Fruit fly (Drosophila melanogaster) whole organism, adult: ENCODE data around the gene CG34331.

Source experiments
- CG33017 ChIP-seq: fragments of 200-800 bp; sonication (Bioruptor generic); optimal IDR thresholded peaks from 2 replicates; lab custom pipeline; 2018; ENCODE audit warnings: missing biosample characterization, mild to moderate bottlenecking, missing genetic modification characterization, moderate library complexity
- CG7045 ChIP-seq: fragments of 200-800 bp; sonication (Bioruptor generic); optimal IDR thresholded peaks from 2 replicates; lab custom pipeline; 2017; ENCODE audit warnings: missing biosample characterization, mild to moderate bottlenecking, missing genetic modification characterization
- Clk ChIP-seq: fragments of 200-800 bp; sonication (Bioruptor generic); optimal IDR thresholded peaks from 2 replicates; lab custom pipeline; 2017; ENCODE audit warnings: missing biosample characterization, missing genetic modification characterization
- bab1 ChIP-seq: fragments of 200-800 bp; sonication (Bioruptor generic); optimal IDR thresholded peaks from 3 replicates; lab custom pipeline; 2019; ENCODE audit warnings: missing biosample characterization, mild to moderate bottlenecking, missing genetic modification characterization, moderate library complexity
- cnc ChIP-seq, 2 experiments: fragments of >200 bp; optimal IDR thresholded peaks; 2 replicates each; lab custom pipeline; 2017
- toe ChIP-seq: fragments of 200-800 bp; sonication (Bioruptor generic); optimal IDR thresholded peaks from 2 replicates; lab custom pipeline; 2016; ENCODE audit warnings: missing biosample characterization, missing genetic modification characterization

- no peak for TF ChIP-seq cnc (optimal IDR thresholded peaks at IDR 0.05; lab: Kevin White, UChicago)
- TF ChIP-seq bab1, result no peak
- no peak for TF ChIP-seq CG33017 (tag; lab: Kevin White, UChicago)
- no peak for TF ChIP-seq toe (GFP tag; lab: Kevin White, UChicago)
- no peak for TF ChIP-seq Clk (GFP tag; lab: Kevin White, UChicago)
- no peak for TF ChIP-seq CG7045
These were observed 36.2 kb downstream of the CG34331 start for dm6 chrX:20158491-20158890.
